Worm (Caenorhabditis elegans) whole organism, dauer: ENCODE measurements around the gene nhr-205.

Source experiments
- unc-62 ChIP-seq: sonication (generic microtip); optimal IDR thresholded peaks from 2 replicates; lab custom pipeline; 2017; ENCODE audit warnings: missing biosample characterization, missing genetic modification reagents, missing genetic modification characterization

The nhr-205 gene

DNA sequence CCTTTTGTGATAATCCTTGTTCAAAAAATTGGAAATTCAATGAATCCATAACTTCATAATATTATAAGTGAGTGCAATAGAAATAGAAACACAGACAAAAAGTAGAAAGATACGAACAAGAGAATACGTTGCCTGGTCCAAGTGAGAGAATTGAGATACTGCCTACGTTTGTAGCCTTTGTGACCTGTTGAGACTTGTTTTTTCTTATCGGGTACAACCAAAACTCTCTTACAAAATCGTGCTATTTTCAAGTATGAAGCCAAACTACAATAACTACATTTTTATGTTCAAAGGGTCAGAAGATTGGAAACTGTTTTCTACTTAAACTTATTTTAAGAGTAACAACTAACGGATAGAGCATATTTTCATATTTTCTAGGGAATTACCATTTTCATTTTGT, at the start of gene nhr-205:
TSS of gene nhr-205 (minus strand) at position 141 of the 400 bp plus-strand sequence.
- TF ChIP-seq unc-62: no peak

DNA sequence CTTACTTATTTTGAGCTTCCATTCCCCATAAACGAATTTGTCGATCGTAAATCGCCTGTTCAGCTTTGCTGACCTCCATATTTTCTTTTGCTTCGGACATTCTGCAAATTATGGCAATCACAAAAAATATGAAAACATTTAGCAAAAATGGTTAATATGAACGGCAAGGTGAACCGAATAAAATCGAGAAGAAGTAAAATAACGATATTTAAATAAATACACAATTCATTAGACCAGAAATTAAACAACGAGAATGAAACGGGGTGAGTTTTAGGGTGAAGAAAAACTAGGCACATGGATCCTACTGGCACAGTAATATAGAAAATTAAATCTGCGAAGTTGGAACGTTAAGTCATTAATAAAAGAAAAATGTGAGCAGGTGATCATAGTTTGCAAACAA, 48.6 kb upstream of the nhr-205 start, which contains the start of gene aos-1:
TSS of gene aos-1 (minus strand) at position 101 of the 400 bp plus-strand sequence.
- TF ChIP-seq unc-62: no peak

DNA sequence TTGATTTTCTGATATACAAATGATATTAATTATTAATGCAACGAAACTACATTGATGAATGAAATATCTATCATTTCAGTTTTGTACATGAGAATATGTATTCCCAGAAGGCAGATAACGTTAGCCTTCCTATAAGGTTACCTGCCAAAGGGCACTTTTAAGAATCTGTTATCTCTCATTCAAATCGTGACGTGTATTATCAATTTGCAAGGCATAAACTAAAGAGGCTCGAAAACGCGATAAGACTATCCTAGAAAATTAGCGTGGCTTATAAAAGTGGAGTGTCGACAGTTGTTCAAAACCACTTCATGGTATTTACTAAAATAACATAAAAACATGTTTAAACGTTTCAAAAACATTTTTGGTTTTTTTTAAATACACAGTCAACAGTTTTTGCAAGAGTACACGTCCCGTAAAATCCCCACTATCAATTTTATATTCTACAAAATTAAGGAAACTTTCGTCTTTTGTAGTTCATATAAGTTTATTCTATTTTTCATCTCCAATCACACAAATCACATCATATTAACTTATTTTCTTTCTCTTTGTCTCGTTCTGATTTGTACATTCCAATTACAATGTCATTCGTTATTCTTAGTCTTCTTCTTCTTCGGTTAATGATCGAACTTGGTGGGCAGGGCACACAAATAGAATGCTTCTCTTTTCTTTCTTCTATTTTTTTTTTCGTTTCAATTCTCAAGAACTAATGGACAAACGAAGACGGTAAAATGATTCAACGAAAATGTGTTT, 43.4 kb upstream of the nhr-205 start, which contains the start of gene C08B6.10:
TSS of gene C08B6.10 (plus strand) at position 700 of the 750 bp plus-strand sequence.
- no peak for TF ChIP-seq unc-62

DNA sequence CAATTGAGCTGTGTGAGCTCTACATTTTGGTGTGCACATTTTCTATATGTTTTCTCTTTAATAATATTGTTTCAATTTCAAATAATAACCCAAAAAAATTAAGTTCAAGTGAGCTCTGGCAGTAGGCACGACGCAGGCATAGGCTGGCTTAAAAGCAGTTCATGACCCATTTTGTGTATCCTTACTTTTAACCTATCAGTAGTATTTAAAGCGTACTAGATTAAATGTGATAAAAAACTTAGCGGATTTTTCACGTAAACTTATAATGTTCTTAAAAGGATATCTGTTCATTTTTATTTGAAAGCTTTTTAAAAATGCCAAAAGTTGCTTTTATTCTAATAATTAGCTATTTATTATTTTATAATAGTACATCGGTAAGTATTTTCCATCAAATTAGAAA, 41.7 kb upstream of the nhr-205 start, which contains the start of gene C08B6.6:
TSS of gene C08B6.6 (plus strand) at position 301 of the 400 bp plus-strand sequence.
- no peak for TF ChIP-seq unc-62

DNA sequence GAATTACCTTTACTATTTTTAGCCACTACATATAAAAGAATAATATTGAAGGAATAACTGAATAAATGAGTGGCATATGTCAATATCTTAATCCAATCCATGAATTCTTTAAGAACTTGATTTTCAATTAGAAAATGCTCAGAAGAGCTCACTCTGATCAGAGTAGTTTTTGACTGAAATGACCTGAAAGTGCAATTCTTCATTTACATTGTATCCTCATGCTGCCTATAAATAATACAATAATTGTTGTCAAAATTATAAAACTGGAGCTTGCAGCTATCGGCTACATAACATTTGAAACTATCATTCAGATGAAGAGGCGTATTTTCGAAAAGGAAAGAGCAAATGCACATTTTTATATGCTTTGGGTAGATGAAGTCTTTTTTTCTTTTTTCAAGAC, 41.1 kb upstream of the nhr-205 start, which contains the start of gene srxa-19:
TSS of gene srxa-19 (minus strand) at position 101 of the 400 bp plus-strand sequence.
- TF ChIP-seq unc-62: no peak

- no peak for TF ChIP-seq unc-62
Measured at ce11 chrV:10120898-10121297, 39.3 kb upstream of the nhr-205 start, which contains the start of gene srxa-18. srxa-18 (minus strand) TSS chrV:10120997.

- TF ChIP-seq unc-62: no peak
Measured at ce11 chrV:10117465-10117864, 35.9 kb upstream of the nhr-205 start, which contains the start of gene C08B6.5. C08B6.5 (plus strand) TSS chrV:10117765.

- no peak for TF ChIP-seq unc-62
Measured at ce11 chrV:10114329-10114728, 32.8 kb upstream of the nhr-205 start, which contains the start of gene cht-5. cht-5 (plus strand) TSS chrV:10114629.

DNA sequence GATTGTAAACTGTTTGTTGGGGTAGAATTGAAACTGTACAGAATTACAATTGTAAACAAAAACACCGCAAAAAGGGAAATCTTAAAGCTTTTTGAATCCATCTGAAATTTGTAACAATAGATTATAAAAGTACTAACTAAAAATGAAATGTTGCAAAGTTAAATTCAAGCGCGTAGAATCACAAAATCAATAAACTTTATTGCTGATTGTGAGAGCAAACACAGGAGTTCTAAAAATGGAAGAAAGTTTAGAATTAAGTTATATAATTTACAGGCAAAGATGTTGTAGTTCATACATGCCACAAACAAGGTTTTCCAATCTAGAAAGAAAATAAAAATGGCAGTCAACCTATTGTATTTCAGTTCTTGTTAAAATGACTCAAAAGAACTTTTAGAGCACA, 30.6 kb upstream of the nhr-205 start, which contains the start of gene C08B6.3:
TSS of gene C08B6.3 (minus strand) at position 101 of the 400 bp plus-strand sequence.
- no peak for TF ChIP-seq unc-62

ce11 chrV:10111129-10111528, 29.6 kb upstream of the nhr-205 start:
- no peak for TF ChIP-seq unc-62

ce11 chrV:10107309-10107708, 25.7 kb upstream of the nhr-205 start, which contains the start of gene C08B6.11:
C08B6.11 (plus strand) TSS chrV:10107609.
- no peak for TF ChIP-seq unc-62

DNA sequence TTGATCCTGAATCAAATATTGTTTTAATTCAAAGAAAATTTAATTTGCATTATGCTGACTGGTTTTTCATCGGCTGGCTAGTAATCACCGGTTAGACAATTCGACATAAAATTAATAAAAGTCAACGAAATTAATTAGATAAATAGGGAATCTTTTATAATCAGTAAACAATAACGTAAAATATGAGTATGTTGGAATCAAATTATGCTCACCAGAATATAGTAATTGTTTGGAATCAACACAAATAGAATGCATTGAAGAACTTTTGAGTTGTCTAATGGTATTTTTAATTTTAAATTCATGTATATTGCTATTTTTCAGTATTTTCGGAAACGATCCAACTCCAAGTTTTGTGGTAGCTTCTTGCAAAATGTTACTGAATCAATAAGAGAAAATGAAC, 23.8 kb upstream of the nhr-205 start, which contains the start of gene C08B6.2:
TSS of gene C08B6.2 (plus strand) at position 301 of the 400 bp plus-strand sequence.
- no peak for TF ChIP-seq unc-62

ce11 chrV:10104785-10105310, 23.3 kb upstream of the nhr-205 start, which contains the start of gene ugt-17:
ugt-17 (minus strand) TSS chrV:10104964.
- TF ChIP-seq unc-62: no peak

- TF ChIP-seq unc-62: no peak
Measured at ce11 chrV:10103811-10104210, 22.2 kb upstream of the nhr-205 start.

DNA sequence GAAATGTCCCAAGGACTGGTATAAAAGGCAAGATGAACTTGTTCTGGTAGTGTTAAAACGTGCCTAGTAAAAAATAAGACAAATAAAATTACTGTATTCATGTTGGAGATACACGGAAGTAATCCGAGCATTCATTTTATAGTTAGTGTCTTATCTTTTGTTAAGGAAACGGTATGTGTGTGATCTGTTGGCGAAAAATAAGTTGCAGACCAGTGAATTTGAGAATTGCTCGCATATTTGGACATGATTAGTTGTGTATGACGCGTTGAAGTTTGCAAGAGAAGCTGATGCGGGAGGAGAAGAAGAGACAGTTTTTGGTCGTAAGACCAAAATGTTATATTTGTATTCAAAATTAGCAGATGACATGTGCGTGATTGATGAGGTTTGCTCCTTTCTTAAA, 20.3 kb upstream of the nhr-205 start, which contains the start of gene C08B6.14:
TSS of gene C08B6.14 (minus strand) at position 101 of the 400 bp plus-strand sequence.
- no peak for TF ChIP-seq unc-62

DNA sequence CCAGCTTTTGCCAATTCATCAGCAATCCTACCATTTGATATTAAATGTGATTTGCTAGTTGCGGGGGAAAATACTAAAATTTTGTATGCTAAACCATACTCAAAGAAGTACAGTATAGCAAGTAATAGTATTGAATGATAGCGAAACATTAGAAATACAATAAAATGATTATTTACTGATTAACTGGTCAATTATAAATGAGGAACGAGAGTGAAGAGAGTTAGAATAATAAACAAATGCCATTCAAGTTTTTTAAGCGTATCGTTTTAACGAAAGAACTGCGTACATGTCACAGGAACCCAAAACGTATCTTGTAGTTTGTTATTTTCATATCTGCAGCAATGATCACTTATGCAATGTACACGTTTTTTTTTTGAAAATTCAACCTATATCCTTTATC, 16.9 kb upstream of the nhr-205 start, which contains the start of gene ugt-47:
TSS of gene ugt-47 (minus strand) at position 169 of the 400 bp plus-strand sequence.
- no peak for TF ChIP-seq unc-62

ce11 chrV:10096932-10097331, 15.4 kb upstream of the nhr-205 start:
- no peak for TF ChIP-seq unc-62
